Fruit fly (Drosophila melanogaster) whole organism, adult: Measurements from ENCODE around the gene eIF3f1.
A peak's percentile ranks its signal among the peaks of the same experiment; 100 is the strongest.

Experiments used
- CG11617 ChIP-seq: fragments of 200-800 bp; sonication (Bioruptor generic); optimal IDR thresholded peaks from 2 replicates; lab custom pipeline; 2017; ENCODE audit warnings: mild to moderate bottlenecking, missing biosample characterization, missing genetic modification reagents, missing genetic modification characterization
- CG12768 ChIP-seq: fragments of 200-800 bp; sonication (Bioruptor generic); optimal IDR thresholded peaks from 2 replicates; lab custom pipeline; 2017; ENCODE audit warnings: missing biosample characterization, missing genetic modification characterization, mild to moderate bottlenecking, moderate library complexity, missing genetic modification reagents
- CG14711 ChIP-seq: fragments of 200-800 bp; sonication (Bioruptor generic); optimal IDR thresholded peaks from 2 replicates; lab custom pipeline; 2018; ENCODE audit warnings: missing biosample characterization, mild to moderate bottlenecking, missing genetic modification characterization, moderate library complexity
- CG1620 ChIP-seq: fragments of 200-800 bp; sonication (Bioruptor generic); optimal IDR thresholded peaks from 2 replicates; lab custom pipeline; 2016; ENCODE audit warnings: missing biosample characterization, missing genetic modification characterization
- CG33017 ChIP-seq: fragments of 200-800 bp; sonication (Bioruptor generic); optimal IDR thresholded peaks from 2 replicates; lab custom pipeline; 2018; ENCODE audit warnings: missing biosample characterization, mild to moderate bottlenecking, missing genetic modification characterization, moderate library complexity
- CG5204 ChIP-seq: fragments of 200-800 bp; sonication (Bioruptor generic); optimal IDR thresholded peaks from 2 replicates; lab custom pipeline; 2016; ENCODE audit warnings: missing biosample characterization, missing genetic modification characterization
- CG7045 ChIP-seq: fragments of 200-800 bp; sonication (Bioruptor generic); optimal IDR thresholded peaks from 2 replicates; lab custom pipeline; 2017; ENCODE audit warnings: missing biosample characterization, mild to moderate bottlenecking, missing genetic modification characterization
- CG7101 ChIP-seq: fragments of 200-800 bp; sonication (Bioruptor generic); optimal IDR thresholded peaks from 2 replicates; lab custom pipeline; 2018; ENCODE audit warnings: missing biosample characterization, mild to moderate bottlenecking, missing genetic modification characterization, moderate library complexity
- Clk ChIP-seq: fragments of 200-800 bp; sonication (Bioruptor generic); optimal IDR thresholded peaks from 2 replicates; lab custom pipeline; 2017; ENCODE audit warnings: missing biosample characterization, missing genetic modification characterization
- Crg-1 ChIP-seq: fragments of 200-800 bp; sonication (Bioruptor generic); optimal IDR thresholded peaks from 2 replicates; lab custom pipeline; 2016; ENCODE audit warnings: missing biosample characterization, missing genetic modification characterization
- Hr96 ChIP-seq: fragments of 200-800 bp; sonication (Bioruptor generic); optimal IDR thresholded peaks from 2 replicates; lab custom pipeline; 2016; ENCODE audit warnings: missing biosample characterization, missing genetic modification characterization
- Mnt ChIP-seq: fragments of 200-800 bp; sonication (Bioruptor generic); optimal IDR thresholded peaks from 2 replicates; lab custom pipeline; 2016; ENCODE audit warnings: missing biosample characterization, mild to moderate bottlenecking, missing genetic modification characterization
- bab1 ChIP-seq: fragments of 200-800 bp; sonication (Bioruptor generic); optimal IDR thresholded peaks from 3 replicates; lab custom pipeline; 2019; ENCODE audit warnings: missing biosample characterization, mild to moderate bottlenecking, missing genetic modification characterization, moderate library complexity
- cic ChIP-seq: fragments of 200-800 bp; sonication (Bioruptor generic); optimal IDR thresholded peaks from 2 replicates; lab custom pipeline; 2017; ENCODE audit warnings: missing biosample characterization, mild to moderate bottlenecking, missing genetic modification characterization, moderate library complexity
- cnc ChIP-seq, 2 experiments: fragments of >200 bp; optimal IDR thresholded peaks; 2 replicates each; lab custom pipeline; 2017
- kay ChIP-seq: fragments of 200-800 bp; sonication (Bioruptor generic); peaks from one replicate; lab custom pipeline; 2016; ENCODE audit warnings: missing biosample characterization, missing genetic modification characterization, borderline replicate concordance
- ovo ChIP-seq: fragments of 200-800 bp; sonication (Bioruptor generic); optimal IDR thresholded peaks from 2 replicates; lab custom pipeline; 2016; ENCODE audit warnings: missing biosample characterization, missing genetic modification characterization
- pad ChIP-seq: fragments of 200-800 bp; sonication (Bioruptor generic); optimal IDR thresholded peaks from 3 replicates; lab custom pipeline; 2017; ENCODE audit warnings: missing biosample characterization, missing genetic modification characterization, mild to moderate bottlenecking, moderate library complexity, missing genetic modification reagents
- tj ChIP-seq: fragments of 200-800 bp; sonication (Bioruptor generic); optimal IDR thresholded peaks from 3 replicates; lab custom pipeline; 2017; ENCODE audit warnings: missing biosample characterization, mild to moderate bottlenecking, missing genetic modification characterization, moderate library complexity
- toe ChIP-seq: fragments of 200-800 bp; sonication (Bioruptor generic); optimal IDR thresholded peaks from 2 replicates; lab custom pipeline; 2016; ENCODE audit warnings: missing biosample characterization, missing genetic modification characterization

Gene eIF3f1

dm6 chr3R:4712063-4712462 lies 1.9 kb downstream of the eIF3f1 start:
- TF ChIP-seq bab1 = no peak

dm6 chr3R:4706055-4706454 lies 7.9 kb downstream of the eIF3f1 start:
- TF ChIP-seq cic (peak; percentile 86), CG14711 (tag; lab: Kevin White, UChicago) (no peak), Crg-1 (GFP tag; lab: Kevin White, UChicago) (no peak), Clk (peak; percentile 6), kay (GFP tag; lab: Kevin White, UChicago) (peak; percentile 27), CG12768 (GFP tag; lab: Kevin White, UChicago) (peak; percentile 75), CG7101 (peak; percentile 50), CG11617 (peak; percentile 34), CG1620 (GFP tag; lab: Kevin White, UChicago) (no peak), CG33017 (tag; lab: Kevin White, UChicago) (peak; percentile 53), ovo (GFP tag; lab: Kevin White, UChicago) (no peak), bab1 (no peak), cnc (optimal IDR thresholded peaks at IDR 0.05; lab: Kevin White, UChicago) (no peak), Hr96 (GFP tag; lab: Kevin White, UChicago) (peak; percentile 19), Mnt (peak; percentile 49), CG7045 (GFP tag; lab: Kevin White, UChicago) (peak; percentile 53), pad (peak; percentile 14), toe (GFP tag; lab: Kevin White, UChicago) (no peak), tj (GFP tag; lab: Kevin White, UChicago) (peak; percentile 30), CG5204 (GFP tag; lab: Kevin White, UChicago) (no peak)

- TF ChIP-seq tj (GFP tag; lab: Kevin White, UChicago) (no peak), CG7045 (GFP tag; lab: Kevin White, UChicago) (no peak), CG33017 (tag; lab: Kevin White, UChicago) (no peak), Crg-1 (GFP tag; lab: Kevin White, UChicago) (no peak), CG7101 (no peak), CG11617 (no peak), CG14711 (tag; lab: Kevin White, UChicago) (no peak), CG5204 (GFP tag; lab: Kevin White, UChicago) (no peak), pad (no peak), bab1 (no peak), Clk (no peak), cnc (optimal IDR thresholded peaks at IDR 0.05; lab: Kevin White, UChicago) (no peak), kay (GFP tag; lab: Kevin White, UChicago) (no peak), CG1620 (GFP tag; lab: Kevin White, UChicago) (no peak), CG12768 (GFP tag; lab: Kevin White, UChicago) (no peak), toe (GFP tag; lab: Kevin White, UChicago) (no peak), Mnt (no peak), ovo (GFP tag; lab: Kevin White, UChicago) (no peak)
These were observed 8.8 kb downstream of the eIF3f1 start for dm6 chr3R:4705167-4705566.

- TF ChIP-seq CG7101 = peak; percentile 9
- peak; percentile 66 for TF ChIP-seq cic
- TF ChIP-seq toe (GFP tag; lab: Kevin White, UChicago) = no peak
- no peak for TF ChIP-seq CG1620 (GFP tag; lab: Kevin White, UChicago)
- no peak for TF ChIP-seq ovo (GFP tag; lab: Kevin White, UChicago)
- no peak for TF ChIP-seq bab1
- no peak for TF ChIP-seq Clk
- no peak for TF ChIP-seq Mnt
- no peak for TF ChIP-seq Hr96 (GFP tag; lab: Kevin White, UChicago)
- TF ChIP-seq CG11617 = no peak
- no peak for TF ChIP-seq CG12768 (GFP tag; lab: Kevin White, UChicago)
- no peak for TF ChIP-seq cnc (optimal IDR thresholded peaks at IDR 0.05; lab: Kevin White, UChicago)
- TF ChIP-seq CG7045 (GFP tag; lab: Kevin White, UChicago) = peak; percentile 54
- TF ChIP-seq kay (GFP tag; lab: Kevin White, UChicago) = peak; percentile 95
- no peak for TF ChIP-seq CG14711 (tag; lab: Kevin White, UChicago)
- TF ChIP-seq CG33017 (tag; lab: Kevin White, UChicago) = no peak
- TF ChIP-seq tj (GFP tag; lab: Kevin White, UChicago) = no peak
- TF ChIP-seq pad = no peak
- no peak for TF ChIP-seq Crg-1 (GFP tag; lab: Kevin White, UChicago)
- TF ChIP-seq CG5204 (GFP tag; lab: Kevin White, UChicago) = peak; percentile 11
These were observed 19.2 kb downstream of the eIF3f1 start for dm6 chr3R:4694805-4695204.

dm6 chr3R:4690508-4690907 lies 23.5 kb downstream of the eIF3f1 start, which contains the start of gene CG33927:
Gene CG33927, minus strand, starts transcription at chr3R:4690608.
- TF ChIP-seq toe (GFP tag; lab: Kevin White, UChicago) (no peak), cic (no peak), tj (GFP tag; lab: Kevin White, UChicago) (no peak), ovo (GFP tag; lab: Kevin White, UChicago) (no peak), CG7045 (GFP tag; lab: Kevin White, UChicago) (no peak), CG1620 (GFP tag; lab: Kevin White, UChicago) (no peak), bab1 (no peak), Hr96 (GFP tag; lab: Kevin White, UChicago) (no peak), Crg-1 (GFP tag; lab: Kevin White, UChicago) (no peak), cnc (optimal IDR thresholded peaks at IDR 0.05; lab: Kevin White, UChicago) (no peak), CG12768 (GFP tag; lab: Kevin White, UChicago) (no peak), CG7101 (no peak), kay (GFP tag; lab: Kevin White, UChicago) (no peak), Mnt (no peak), CG5204 (GFP tag; lab: Kevin White, UChicago) (no peak), pad (no peak), CG33017 (tag; lab: Kevin White, UChicago) (no peak), CG14711 (tag; lab: Kevin White, UChicago) (no peak), Clk (no peak)

dm6 chr3R:4687207-4687606 lies 26.8 kb downstream of the eIF3f1 start:
- TF ChIP-seq Mnt (no peak), tj (GFP tag; lab: Kevin White, UChicago) (no peak), CG7045 (GFP tag; lab: Kevin White, UChicago) (no peak), Crg-1 (GFP tag; lab: Kevin White, UChicago) (no peak), cic (no peak), toe (GFP tag; lab: Kevin White, UChicago) (no peak), CG33017 (tag; lab: Kevin White, UChicago) (no peak), Hr96 (GFP tag; lab: Kevin White, UChicago) (no peak), CG14711 (tag; lab: Kevin White, UChicago) (no peak), CG7101 (no peak), ovo (GFP tag; lab: Kevin White, UChicago) (no peak), cnc (optimal IDR thresholded peaks at IDR 0.05; lab: Kevin White, UChicago) (no peak), CG1620 (GFP tag; lab: Kevin White, UChicago) (no peak), CG5204 (GFP tag; lab: Kevin White, UChicago) (no peak), kay (GFP tag; lab: Kevin White, UChicago) (no peak)
